Fruit fly (Drosophila melanogaster): ENCODE results near the gene CG13603.

Gene CG13603

dm6 chr3R:23986479-23986930 is at the start of gene CG13603, which contains the start of gene CG5902:
Gene CG13603, minus strand, starts transcription at chr3R:23986569.
Gene CG5902, plus strand, starts transcription at chr3R:23986642.
- TF ChIP-seq CG17801 (GFP tag; optimal IDR thresholded peaks at IDR 0.05; ENCODE audit: partially characterized antibody): peak; percentile 75

dm6 chr3R:24031825-24032523 is 45.6 kb upstream of the CG13603 start, which contains the start of the genes KrT95D and Mettl3:
Gene KrT95D, minus strand, starts transcription at chr3R:24031827.
Gene Mettl3, plus strand, starts transcription at chr3R:24032157.
- TF ChIP-seq CG17801 (GFP tag; optimal IDR thresholded peaks at IDR 0.05; ENCODE audit: partially characterized antibody): no peak

dm6 chr3R:24031019-24031824 is 44.9 kb upstream of the CG13603 start:
- TF ChIP-seq CG17801 (GFP tag; optimal IDR thresholded peaks at IDR 0.05; ENCODE audit: partially characterized antibody): peak; percentile 31

dm6 chr3R:24027222-24027621 is 40.9 kb upstream of the CG13603 start:
- no peak for TF ChIP-seq CG17801 (GFP tag; optimal IDR thresholded peaks at IDR 0.05; ENCODE audit: partially characterized antibody)

dm6 chr3R:24026503-24026902 is 40.1 kb upstream of the CG13603 start:
- TF ChIP-seq CG17801 (GFP tag; optimal IDR thresholded peaks at IDR 0.05; ENCODE audit: partially characterized antibody): no peak

dm6 chr3R:24025715-24026467 is 39.5 kb upstream of the CG13603 start:
- TF ChIP-seq CG17801 (GFP tag; optimal IDR thresholded peaks at IDR 0.05; ENCODE audit: partially characterized antibody): no peak

- TF ChIP-seq CG17801 (GFP tag; optimal IDR thresholded peaks at IDR 0.05; ENCODE audit: partially characterized antibody): no peak
These were observed 38.3 kb upstream of the CG13603 start for dm6 chr3R:24024688-24025087.

dm6 chr3R:24024123-24024522 is 37.8 kb upstream of the CG13603 start:
- TF ChIP-seq CG17801 (GFP tag; optimal IDR thresholded peaks at IDR 0.05; ENCODE audit: partially characterized antibody): no peak

- no peak for TF ChIP-seq CG17801 (GFP tag; optimal IDR thresholded peaks at IDR 0.05; ENCODE audit: partially characterized antibody)
These were observed 35.5 kb upstream of the CG13603 start for dm6 chr3R:24021895-24022294.

dm6 chr3R:24017648-24018047 is 31.3 kb upstream of the CG13603 start:
- TF ChIP-seq CG17801 (GFP tag; optimal IDR thresholded peaks at IDR 0.05; ENCODE audit: partially characterized antibody): no peak

dm6 chr3R:24015939-24016913 is 29.9 kb upstream of the CG13603 start:
- no peak for TF ChIP-seq CG17801 (GFP tag; optimal IDR thresholded peaks at IDR 0.05; ENCODE audit: partially characterized antibody)

dm6 chr3R:24015449-24015848 is 29.1 kb upstream of the CG13603 start:
- TF ChIP-seq CG17801 (GFP tag; optimal IDR thresholded peaks at IDR 0.05; ENCODE audit: partially characterized antibody): no peak

- TF ChIP-seq CG17801 (GFP tag; optimal IDR thresholded peaks at IDR 0.05; ENCODE audit: partially characterized antibody): no peak
These were observed 28.2 kb upstream of the CG13603 start for dm6 chr3R:24014600-24014999.

dm6 chr3R:24012038-24012693 is 25.8 kb upstream of the CG13603 start:
- no peak for TF ChIP-seq CG17801 (GFP tag; optimal IDR thresholded peaks at IDR 0.05; ENCODE audit: partially characterized antibody)
